Fruit fly (Drosophila melanogaster) S2 (cell line): ENCODE measurements around the gene Act5C.

Experiments
- CG8478 ChIP-seq: fragments of >200 bp; optimal IDR thresholded peaks from 2 replicates; lab custom pipeline; 2018
- CTCF ChIP-seq, 2 experiments: fragments of >200 bp; optimal IDR thresholded peaks; 2 replicates each; lab custom pipeline; 2018

dm6 chrX:5920932-5921331 is 20.3 kb downstream of the Act5C start:
- TF ChIP-seq CTCF (optimal IDR thresholded peaks at IDR 0.05; lab: Kevin White, UChicago) = no peak
- no peak for TF ChIP-seq CG8478 (lab: Kevin White, UChicago)
